Worm (Caenorhabditis elegans): ENCODE measurements around the gene nfx-1.

The nfx-1 gene

DNA sequence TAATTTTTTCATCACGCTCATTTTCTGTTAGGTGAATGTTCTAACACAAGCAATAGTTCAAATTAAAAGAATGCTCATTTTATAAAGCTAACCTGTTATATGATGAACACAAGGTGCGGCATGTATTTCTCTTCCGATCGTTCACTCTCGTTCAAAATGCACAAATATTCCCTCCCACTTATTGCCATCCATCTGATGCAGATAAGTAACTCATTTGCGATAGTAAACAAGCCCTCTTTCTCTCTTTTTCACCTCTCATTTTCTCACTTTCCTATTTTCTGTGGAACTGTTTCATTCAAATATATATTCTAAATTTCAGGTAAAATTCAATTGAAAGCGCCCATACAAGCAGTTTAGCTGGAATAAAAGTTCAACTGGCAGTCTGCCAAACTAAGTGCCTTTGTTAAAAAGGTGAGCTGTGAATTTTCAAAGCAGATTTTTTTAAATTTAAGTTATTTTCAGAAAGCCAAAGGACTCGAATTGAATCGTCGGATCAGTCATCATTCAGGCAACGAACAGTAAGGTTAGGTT, 29.1 kb upstream of the nfx-1 start, which contains the start of the genes trmt-10C.2 and C56G2.22:
Gene trmt-10C.2, plus strand, starts transcription at position 314 of the 531 bp plus-strand sequence.
Gene C56G2.22, plus strand, starts transcription at position 481 of the 531 bp plus-strand sequence.
- no peak for TF ChIP-seq nfyb-1 (GFP tag; IDR thresholded peaks at IDR 0.05)
- TF ChIP-seq nfya-1 (tag; optimal IDR thresholded peaks at IDR 0.05; ENCODE audit: borderline replicate concordance, insufficient read depth) = no peak
- no peak for TF ChIP-seq Y56A3A.18 (GFP tag; IDR thresholded peaks at IDR 0.05)
- TF ChIP-seq snpc-3.4 (tag; optimal IDR thresholded peaks at IDR 0.05) = no peak
- TF ChIP-seq F22D6.2 (tag; optimal IDR thresholded peaks at IDR 0.05) = no peak
- no peak for TF ChIP-seq repo-1 (tag; optimal IDR thresholded peaks at IDR 0.05)
- no peak for TF ChIP-seq ztf-18 (tag; optimal IDR thresholded peaks at IDR 0.05)
- TF ChIP-seq ceh-27 (GFP tag; optimal IDR thresholded peaks at IDR 0.05) = no peak
- peak; percentile 23 for TF ChIP-seq nhr-80 (tag; optimal IDR thresholded peaks at IDR 0.05)
- TF ChIP-seq F52B5.7 (tag; optimal IDR thresholded peaks at IDR 0.05) = no peak
- TF ChIP-seq Y53G8AR.9 (GFP tag; conservative IDR thresholded peaks at IDR 0.05) = 0 out of 2 replicates have a peak, but pooled peaks have one; percentile 49
- no peak for TF ChIP-seq akir-1 (GFP tag; optimal IDR thresholded peaks at IDR 0.05)
- TF ChIP-seq ztf-28 (GFP tag; IDR thresholded peaks at IDR 0.05) = no peak
- TF ChIP-seq lir-1 (GFP tag; conservative IDR thresholded peaks at IDR 0.05) = no peak
- TF ChIP-seq madf-8 (GFP tag; conservative IDR thresholded peaks at IDR 0.05) = no peak
- no peak for TF ChIP-seq him-1 (tag; optimal IDR thresholded peaks at IDR 0.05)

- no peak for TF ChIP-seq ztf-26 (tag; optimal IDR thresholded peaks at IDR 0.05)
- no peak for TF ChIP-seq dox-1 (GFP tag; IDR thresholded peaks at IDR 0.05)
- TF ChIP-seq tlf-1 (GFP tag; optimal IDR thresholded peaks at IDR 0.05) = no peak
- no peak for TF ChIP-seq ama-1 (optimal IDR thresholded peaks at IDR 0.05)
- TF ChIP-seq ama-1 (GFP tag; optimal IDR thresholded peaks at IDR 0.05) = no peak
- TF ChIP-seq tbp1 (GFP tag; optimal IDR thresholded peaks at IDR 0.05) = no peak
- no peak for TF ChIP-seq F57C9.4 (tag; optimal IDR thresholded peaks at IDR 0.05)
- TF ChIP-seq attf-3 (GFP tag; conservative IDR thresholded peaks at IDR 0.05) = no peak
- no peak for TF ChIP-seq F23B12.7 (tag; optimal IDR thresholded peaks at IDR 0.05; ENCODE audit: insufficient read depth)
- TF ChIP-seq ztf-3 (GFP tag; optimal IDR thresholded peaks at IDR 0.05) = no peak
- TF ChIP-seq dpff-1 (tag; optimal IDR thresholded peaks at IDR 0.05) = no peak
- TF ChIP-seq rcor-1 (GFP tag; IDR thresholded peaks at IDR 0.05) = no peak
- no peak for TF ChIP-seq sptf-2 (GFP tag; optimal IDR thresholded peaks at IDR 0.05)
- no peak for TF ChIP-seq lin-26 (GFP tag; IDR thresholded peaks at IDR 0.05)
- no peak for TF ChIP-seq T26A5.8 (tag; optimal IDR thresholded peaks at IDR 0.05)
- TF ChIP-seq nhr-80 (tag; optimal IDR thresholded peaks at IDR 0.05) = no peak
- no peak for TF ChIP-seq ztf-22 (GFP tag; optimal IDR thresholded peaks at IDR 0.05)
- TF ChIP-seq cebp-1 (GFP tag; IDR thresholded peaks at IDR 0.05) = no peak
- peak; percentile 30 for TF ChIP-seq cebp-1 (tag; optimal IDR thresholded peaks at IDR 0.05)
- TF ChIP-seq nhr-90 (tag; optimal IDR thresholded peaks at IDR 0.05) = no peak
- peak; percentile 52 for TF ChIP-seq chd-7 (tag; optimal IDR thresholded peaks at IDR 0.05)
- no peak for TF ChIP-seq B0336.3 (GFP tag; IDR thresholded peaks at IDR 0.05)
- no peak for TF ChIP-seq madf-10 (tag; optimal IDR thresholded peaks at IDR 0.05)
- no peak for TF ChIP-seq snpc-1.1 (tag; optimal IDR thresholded peaks at IDR 0.05; ENCODE audit: insufficient read depth)
- no peak for TF ChIP-seq F55B11.4 (tag; optimal IDR thresholded peaks at IDR 0.05; ENCODE audit: borderline replicate concordance, insufficient read depth)
- peak; percentile 42; the same call in 1 of the 2 replicates for TF ChIP-seq zfh-2 (GFP tag; conservative IDR thresholded peaks at IDR 0.05)
- no peak for TF ChIP-seq hmg-1.2 (GFP tag; IDR thresholded peaks at IDR 0.05)
- no peak for TF ChIP-seq ceh-91 (GFP tag; IDR thresholded peaks at IDR 0.05)
- TF ChIP-seq zim-3 (tag; optimal IDR thresholded peaks at IDR 0.05) = no peak
- TF ChIP-seq Y67H2A.10 (GFP tag; conservative IDR thresholded peaks at IDR 0.05) = no peak
- no peak for TF ChIP-seq fkh-3 (tag; optimal IDR thresholded peaks at IDR 0.05)
- TF ChIP-seq F37B4.10 (GFP tag; IDR thresholded peaks at IDR 0.05) = no peak
- no peak for TF ChIP-seq dpl-1 (GFP tag; optimal IDR thresholded peaks at IDR 0.05)
- TF ChIP-seq hlh-12 (tag; optimal IDR thresholded peaks at IDR 0.05) = no peak
Measured at ce11 chrIII:6348578-6348977, 26.6 kb upstream of the nfx-1 start.

Measured in whole organism, young adult.